Comparison of ENCODE assay signal across 2 worm cellular contexts in the genomic region with DNA sequence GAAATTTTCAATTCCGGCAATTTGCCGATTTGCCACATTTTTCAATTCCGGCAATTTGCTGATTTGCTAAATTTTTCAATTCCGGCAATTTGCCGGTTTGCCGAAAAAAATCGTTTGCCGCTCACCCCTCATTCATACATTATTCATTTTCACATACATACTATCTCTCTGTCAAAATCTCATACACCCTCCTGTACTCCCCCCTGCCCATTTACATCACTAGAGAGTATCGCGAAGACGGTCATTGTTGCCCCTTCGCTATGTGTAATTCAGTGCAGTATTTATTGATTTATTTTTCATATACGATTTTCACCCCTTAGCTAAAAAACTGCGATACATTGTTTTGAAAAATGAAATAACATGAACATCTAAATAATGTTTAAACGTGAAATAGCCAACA.
TF ChIP-seq lines count a peak whose summit lies in the region.

No protein-coding gene starts in this region.

TF ChIP-seq in whole organism, L2 larva, 48 proteins besides CTCF, POLR2A, EP300 and RAD21 (continued from another document):
- TF ChIP-seq blmp-1 (tag; optimal IDR thresholded peaks at IDR 0.05; lab: Kevin White, UChicago; ENCODE audit: insufficient read depth): no peak
- TF ChIP-seq crh-2 (tag; optimal IDR thresholded peaks at IDR 0.05; lab: Kevin White, UChicago): peak; percentile 89
- TF ChIP-seq nhr-21 (tag; optimal IDR thresholded peaks at IDR 0.05; lab: Kevin White, UChicago): peak; percentile 86
- peak; percentile 54 for TF ChIP-seq unc-55 (GFP tag; optimal IDR thresholded peaks at IDR 0.05; lab: Kevin White, UChicago)
- TF ChIP-seq gmeb-1 (tag; optimal IDR thresholded peaks at IDR 0.05; lab: Kevin White, UChicago): peak; percentile 80
- TF ChIP-seq F13H6.1 (tag; optimal IDR thresholded peaks at IDR 0.05; lab: Kevin White, UChicago): no peak
- no peak for TF ChIP-seq unc-39 (tag; optimal IDR thresholded peaks at IDR 0.05; lab: Kevin White, UChicago)
- TF ChIP-seq snpc-4 (tag; optimal IDR thresholded peaks at IDR 0.05; lab: Kevin White, UChicago): peak; percentile 68
- TF ChIP-seq ceh-16 (tag; optimal IDR thresholded peaks at IDR 0.05; lab: Kevin White, UChicago): peak; percentile 46
- TF ChIP-seq ceh-82 (tag; optimal IDR thresholded peaks at IDR 0.05; lab: Kevin White, UChicago): no peak
- TF ChIP-seq mdl-1 (tag; optimal IDR thresholded peaks at IDR 0.05; lab: Kevin White, UChicago): peak in 1 of 2 experiments; percentile 7
- TF ChIP-seq Y55F3AM.14 (GFP tag; optimal IDR thresholded peaks at IDR 0.05; lab: Kevin White, UChicago): no peak
- TF ChIP-seq sma-3 (GFP tag; optimal IDR thresholded peaks at IDR 0.05; lab: Kevin White, UChicago): peak; percentile 86
- peak; percentile 40 for TF ChIP-seq nhr-237 (tag; optimal IDR thresholded peaks at IDR 0.05; lab: Kevin White, UChicago)
- peak; percentile 9 for TF ChIP-seq lin-11 (tag; optimal IDR thresholded peaks at IDR 0.05; lab: Kevin White, UChicago)
- no peak for TF ChIP-seq mbf-1 (tag; optimal IDR thresholded peaks at IDR 0.05; lab: Kevin White, UChicago)
- TF ChIP-seq elt-3 (tag; optimal IDR thresholded peaks at IDR 0.05; lab: Kevin White, UChicago): no peak
- peak; percentile 18 for TF ChIP-seq nhr-6 (tag; optimal IDR thresholded peaks at IDR 0.05; lab: Kevin White, UChicago)
- TF ChIP-seq nhr-12 (tag; optimal IDR thresholded peaks at IDR 0.05; lab: Kevin White, UChicago): no peak
- TF ChIP-seq lin-39 (tag; optimal IDR thresholded peaks at IDR 0.05; lab: Kevin White, UChicago): no peak
- no peak for TF ChIP-seq ztf-11 (tag; optimal IDR thresholded peaks at IDR 0.05; lab: Kevin White, UChicago)
- no peak for TF ChIP-seq alr-1 (tag; optimal IDR thresholded peaks at IDR 0.05; lab: Kevin White, UChicago)
- TF ChIP-seq ztf-4 (tag; optimal IDR thresholded peaks at IDR 0.05; lab: Kevin White, UChicago): no peak
- no peak for TF ChIP-seq unc-62 (GFP tag; optimal IDR thresholded peaks at IDR 0.05; lab: Kevin White, UChicago)
- no peak for TF ChIP-seq ZK546.5 (tag; optimal IDR thresholded peaks at IDR 0.05; lab: Kevin White, UChicago)
- TF ChIP-seq R02D3.7 (tag; optimal IDR thresholded peaks at IDR 0.05; lab: Kevin White, UChicago): no peak
TF ChIP-seq in whole organism, L2 larva: peak in this region for 21.

TF ChIP-seq in whole organism, L4 larva, 104 proteins besides CTCF, POLR2A, EP300 and RAD21 (continued from another document):
- peak; percentile 94 for TF ChIP-seq F10B5.3 (tag; optimal IDR thresholded peaks at IDR 0.05; lab: Kevin White, UChicago)
- TF ChIP-seq ceh-20 (GFP tag; IDR thresholded peaks at IDR 0.05; lab: Robert Waterston, UW): peak; percentile 54; the same call in 1 of the 2 replicates
- TF ChIP-seq php-3 (GFP tag; IDR thresholded peaks at IDR 0.05; lab: Robert Waterston, UW): no peak
- TF ChIP-seq nhr-76 (tag; optimal IDR thresholded peaks at IDR 0.05; lab: Kevin White, UChicago): no peak
- TF ChIP-seq ceh-28 (tag; optimal IDR thresholded peaks at IDR 0.05; lab: Kevin White, UChicago): peak; percentile 79
- TF ChIP-seq nhr-28 (tag; optimal IDR thresholded peaks at IDR 0.05; lab: Kevin White, UChicago): peak; percentile 80
- TF ChIP-seq F37D6.2 (tag; optimal IDR thresholded peaks at IDR 0.05; lab: Kevin White, UChicago): peak; percentile 79
- TF ChIP-seq lin-1 (GFP tag; IDR thresholded peaks at IDR 0.05; lab: Robert Waterston, UW): peak; percentile 61; the same call in 1 of the 2 replicates
- peak; percentile 11 for TF ChIP-seq dpl-1 (GFP tag; optimal IDR thresholded peaks at IDR 0.05; lab: Kevin White, UChicago)
- TF ChIP-seq unc-62 (GFP tag; optimal IDR thresholded peaks at IDR 0.05 in 1 of 2; lab: Kevin White, UChicago): peak in 1 of 2 experiments; percentile 27
- no peak for TF ChIP-seq unc-62 (tag; optimal IDR thresholded peaks at IDR 0.05; lab: Kevin White, UChicago)
- TF ChIP-seq zip-2 (tag; optimal IDR thresholded peaks at IDR 0.05; lab: Kevin White, UChicago): peak; percentile 85
- no peak for TF ChIP-seq tag-97 (GFP tag; IDR thresholded peaks at IDR 0.05; lab: Robert Waterston, UW)
- no peak for TF ChIP-seq fkh-10 (GFP tag; optimal IDR thresholded peaks at IDR 0.05; lab: Kevin White, UChicago)
- peak; percentile 6 for TF ChIP-seq ces-1 (GFP tag; optimal IDR thresholded peaks at IDR 0.05; lab: Kevin White, UChicago)
- no peak for TF ChIP-seq lin-39 (tag; optimal IDR thresholded peaks at IDR 0.05; lab: Kevin White, UChicago)
- TF ChIP-seq nhr-102 (tag; optimal IDR thresholded peaks at IDR 0.05; lab: Kevin White, UChicago): peak; percentile 93
- TF ChIP-seq spr-3 (GFP tag; optimal IDR thresholded peaks at IDR 0.05; lab: Kevin White, UChicago): peak; percentile 13
- no peak for TF ChIP-seq snpc-1.2 (GFP tag; IDR thresholded peaks at IDR 0.05; lab: Robert Waterston, UW)
- TF ChIP-seq sdz-12 (GFP tag; optimal IDR thresholded peaks at IDR 0.05; lab: Kevin White, UChicago): no peak
- TF ChIP-seq rbr-2 (tag; optimal IDR thresholded peaks at IDR 0.05; lab: Kevin White, UChicago): peak; percentile 85
- TF ChIP-seq zfp-2 (tag; optimal IDR thresholded peaks at IDR 0.05; lab: Kevin White, UChicago): no peak
- TF ChIP-seq mxl-2 (GFP tag; conservative IDR thresholded peaks at IDR 0.05; lab: Robert Waterston, UW): no peak
- TF ChIP-seq nhr-42 (GFP tag; IDR thresholded peaks at IDR 0.05; lab: Robert Waterston, UW): peak; percentile 70
- no peak for TF ChIP-seq dmd-9 (GFP tag; IDR thresholded peaks at IDR 0.05; lab: Robert Waterston, UW)
- peak; percentile 71 for TF ChIP-seq hlh-11 (tag; optimal IDR thresholded peaks at IDR 0.05; lab: Kevin White, UChicago)
- TF ChIP-seq lir-3 (tag; optimal IDR thresholded peaks at IDR 0.05; lab: Kevin White, UChicago): peak; percentile 11
- no peak for TF ChIP-seq daf-8 (GFP tag; IDR thresholded peaks at IDR 0.05; lab: Robert Waterston, UW)
- TF ChIP-seq R02D3.7 (tag; optimal IDR thresholded peaks at IDR 0.05; lab: Kevin White, UChicago): no peak
- peak in 1 of 2 experiments; percentile 47; a peak in 1 of 4 replicates for TF ChIP-seq madf-5 (GFP tag; IDR thresholded peaks at IDR 0.05; lab: Robert Waterston, UW)
- no peak for TF ChIP-seq aly-2 (tag; optimal IDR thresholded peaks at IDR 0.05; lab: Kevin White, UChicago)
- TF ChIP-seq ztf-11 (tag; optimal IDR thresholded peaks at IDR 0.05; lab: Kevin White, UChicago): no peak
- TF ChIP-seq fos-1 (tag; optimal IDR thresholded peaks at IDR 0.05; lab: Kevin White, UChicago): no peak
- no peak for TF ChIP-seq snpc-4 (tag; optimal IDR thresholded peaks at IDR 0.05; lab: Kevin White, UChicago)
- TF ChIP-seq Y48G9A.11 (GFP tag; IDR thresholded peaks at IDR 0.05; lab: Robert Waterston, UW): no peak
- peak; percentile 31 for TF ChIP-seq aha-1 (tag; lab: Kevin White, UChicago)
- peak; percentile 89 for TF ChIP-seq T26A8.4 (GFP tag; IDR thresholded peaks at IDR 0.05; lab: Robert Waterston, UW)
- no peak for TF ChIP-seq vab-7 (GFP tag; IDR thresholded peaks at IDR 0.05; lab: Robert Waterston, UW)
- TF ChIP-seq F44E2.7 (GFP tag; IDR thresholded peaks at IDR 0.05; lab: Robert Waterston, UW): no peak
- TF ChIP-seq nhr-41 (GFP tag; IDR thresholded peaks at IDR 0.05; lab: Robert Waterston, UW): no peak
- TF ChIP-seq ctbp-1 (GFP tag; IDR thresholded peaks at IDR 0.05; lab: Robert Waterston, UW): 0 out of 2 replicates have a peak, but pooled peaks have one; percentile 13
- no peak for TF ChIP-seq zfp-3 (GFP tag; conservative IDR thresholded peaks at IDR 0.05; lab: Robert Waterston, UW)
- no peak for TF ChIP-seq Y5F2A.4 (GFP tag; optimal IDR thresholded peaks at IDR 0.05; lab: Kevin White, UChicago)
- no peak for TF ChIP-seq lim-7 (GFP tag; IDR thresholded peaks at IDR 0.05; lab: Robert Waterston, UW)
- TF ChIP-seq saeg-2 (GFP tag; IDR thresholded peaks at IDR 0.05; lab: Robert Waterston, UW): no peak
- no peak for TF ChIP-seq dmd-8 (GFP tag; IDR thresholded peaks at IDR 0.05; lab: Robert Waterston, UW)
- no peak for TF ChIP-seq ZK546.5 (tag; optimal IDR thresholded peaks at IDR 0.05; lab: Kevin White, UChicago)
- no peak for TF ChIP-seq arid-1 (GFP tag; conservative IDR thresholded peaks at IDR 0.05; lab: Robert Waterston, UW)
- TF ChIP-seq set-16 (GFP tag; IDR thresholded peaks at IDR 0.05; lab: Robert Waterston, UW): no peak
- TF ChIP-seq mdt-29 (GFP tag; IDR thresholded peaks at IDR 0.05; lab: Robert Waterston, UW): no peak
- TF ChIP-seq nhr-48 (tag; optimal IDR thresholded peaks at IDR 0.05; lab: Kevin White, UChicago): peak; percentile 44
- TF ChIP-seq unc-130 (GFP tag; optimal IDR thresholded peaks at IDR 0.05; lab: Kevin White, UChicago): no peak
- peak; percentile 89 for TF ChIP-seq jun-1 (tag; optimal IDR thresholded peaks at IDR 0.05; lab: Kevin White, UChicago)
- peak; percentile 95 for TF ChIP-seq duxl-1 (tag; optimal IDR thresholded peaks at IDR 0.05; lab: Kevin White, UChicago; ENCODE audit: poor library complexity)
- no peak for TF ChIP-seq nhr-111 (GFP tag; optimal IDR thresholded peaks at IDR 0.05; lab: Kevin White, UChicago)
- no peak for TF ChIP-seq daf-19 (GFP tag; conservative IDR thresholded peaks at IDR 0.05; lab: Robert Waterston, UW)
- no peak for TF ChIP-seq lin-15B (tag; optimal IDR thresholded peaks at IDR 0.05; lab: Kevin White, UChicago)
- TF ChIP-seq ceh-82 (tag; optimal IDR thresholded peaks at IDR 0.05; lab: Kevin White, UChicago): no peak
- TF ChIP-seq pqm-1 (tag; optimal IDR thresholded peaks at IDR 0.05; lab: Kevin White, UChicago): peak; percentile 58
- peak; percentile 76 for TF ChIP-seq nhr-6 (tag; optimal IDR thresholded peaks at IDR 0.05; lab: Kevin White, UChicago)
- peak; percentile 91 for TF ChIP-seq hmg-1.1 (GFP tag; IDR thresholded peaks at IDR 0.05; lab: Robert Waterston, UW)
- no peak for TF ChIP-seq ceh-62 (tag; optimal IDR thresholded peaks at IDR 0.05; lab: Kevin White, UChicago)
- TF ChIP-seq attf-4 (tag; optimal IDR thresholded peaks at IDR 0.05; lab: Kevin White, UChicago): no peak
- TF ChIP-seq egl-27 (tag; optimal IDR thresholded peaks at IDR 0.05; lab: Kevin White, UChicago): no peak
- no peak for TF ChIP-seq F26F4.8 (GFP tag; conservative IDR thresholded peaks at IDR 0.05; lab: Robert Waterston, UW)
- no peak for TF ChIP-seq tra-1 (GFP tag; IDR thresholded peaks at IDR 0.05; lab: Robert Waterston, UW)
- no peak for TF ChIP-seq ceh-44 (GFP tag; IDR thresholded peaks at IDR 0.05; lab: Robert Waterston, UW)
- no peak; the same call in 1 of the 2 replicates for TF ChIP-seq lin-38 (GFP tag; IDR thresholded peaks at IDR 0.05; lab: Robert Waterston, UW)
- TF ChIP-seq nhr-237 (tag; optimal IDR thresholded peaks at IDR 0.05; lab: Kevin White, UChicago): no peak
- TF ChIP-seq lin-13 (GFP tag; optimal IDR thresholded peaks at IDR 0.05; lab: Kevin White, UChicago): peak; percentile 69
- peak; percentile 81 for TF ChIP-seq ztf-7 (tag; optimal IDR thresholded peaks at IDR 0.05; lab: Kevin White, UChicago)
- peak in 1 of 2 experiments; percentile 46 for TF ChIP-seq hif-1 (tag; optimal IDR thresholded peaks at IDR 0.05; lab: Kevin White, UChicago)
- TF ChIP-seq nhr-11 (tag; optimal IDR thresholded peaks at IDR 0.05; lab: Kevin White, UChicago): peak; percentile 32
- peak; percentile 68 for TF ChIP-seq spr-1 (tag; optimal IDR thresholded peaks at IDR 0.05; lab: Kevin White, UChicago)
- TF ChIP-seq ZK337.2 (GFP tag; IDR thresholded peaks at IDR 0.05; lab: Robert Waterston, UW): no peak
- peak; percentile 94 for TF ChIP-seq dve-1 (tag; optimal IDR thresholded peaks at IDR 0.05; lab: Kevin White, UChicago; ENCODE audit: insufficient read depth)
- peak; percentile 74 for TF ChIP-seq hlh-30 (tag; optimal IDR thresholded peaks at IDR 0.05; lab: Kevin White, UChicago; ENCODE audit: insufficient read depth)
- TF ChIP-seq pha-4 (GFP tag; IDR thresholded peaks at IDR 0.05; lab: Robert Waterston, UW): no peak; the same call in 1 of the 2 replicates
- TF ChIP-seq pha-4 (tag; optimal IDR thresholded peaks at IDR 0.05; lab: Kevin White, UChicago): no peak
- no peak for TF ChIP-seq F49E8.2 (tag; optimal IDR thresholded peaks at IDR 0.05; lab: Kevin White, UChicago; ENCODE audit: borderline replicate concordance)
- no peak for TF ChIP-seq gei-8 (GFP tag; optimal IDR thresholded peaks at IDR 0.05; lab: Kevin White, UChicago)
- TF ChIP-seq egl-43 (GFP tag; IDR thresholded peaks at IDR 0.05; lab: Robert Waterston, UW): no peak
- peak; percentile 41 for TF ChIP-seq nhr-10 (tag; optimal IDR thresholded peaks at IDR 0.05; lab: Kevin White, UChicago)
- TF ChIP-seq daf-12 (tag; optimal IDR thresholded peaks at IDR 0.05; lab: Kevin White, UChicago): no peak
- TF ChIP-seq lin-29 (GFP tag; IDR thresholded peaks at IDR 0.05; lab: Robert Waterston, UW): peak; percentile 66; the same call in 1 of the 2 replicates
